Worm (Caenorhabditis elegans): Measurements from ENCODE around the gene mxl-1.

ce11 chrV:11292682-11293081 is 48.0 kb downstream of the mxl-1 start:
- TF ChIP-seq ref-2 (tag; optimal IDR thresholded peaks at IDR 0.05) (no peak), dmd-4 (tag; optimal IDR thresholded peaks at IDR 0.05; ENCODE audit: borderline replicate concordance) (no peak), nhr-11 (tag; optimal IDR thresholded peaks at IDR 0.05) (no peak), ztf-16 (tag; optimal IDR thresholded peaks at IDR 0.05) (no peak), unc-55 (GFP tag; optimal IDR thresholded peaks at IDR 0.05) (no peak), ceh-48 (tag; optimal IDR thresholded peaks at IDR 0.05) (no peak), rnt-1 (tag; optimal IDR thresholded peaks at IDR 0.05) (no peak), nfya-1 (tag; optimal IDR thresholded peaks at IDR 0.05) (no peak), che-1 (tag; optimal IDR thresholded peaks at IDR 0.05) (no peak)

All from whole organism, late embryonic.